Worm (Caenorhabditis elegans) whole organism, L2 larva: ENCODE measurements around the gene gst-33.

Experiments used
- R02D3.7 ChIP-seq: fragments of 150-350 bp; optimal IDR thresholded peaks from 2 replicates; lab custom pipeline; 2014; ENCODE audit warnings: missing biosample characterization, missing genetic modification characterization
- Y55F3AM.14 ChIP-seq: fragments of 200-800 bp; sonication (Bioruptor generic); optimal IDR thresholded peaks from 2 replicates; lab custom pipeline; 2018; ENCODE audit warnings: mild to moderate bottlenecking, missing genetic modification characterization, missing compliant biosample characterization
- ZK546.5 ChIP-seq: sonication (generic microtip); optimal IDR thresholded peaks from 2 replicates; lab custom pipeline; 2017; ENCODE audit warnings: missing biosample characterization, missing genetic modification characterization
- alr-1 ChIP-seq: fragments of 150-350 bp; optimal IDR thresholded peaks from 2 replicates; lab custom pipeline; 2014; ENCODE audit warnings: missing biosample characterization, missing genetic modification characterization
- aly-2 ChIP-seq: fragments of 150-350 bp; optimal IDR thresholded peaks from 2 replicates; lab custom pipeline; 2014; ENCODE audit warnings: missing biosample characterization, missing genetic modification characterization
- ama-1 ChIP-seq: fragments of 150-350 bp; optimal IDR thresholded peaks from 2 replicates; lab custom pipeline; 2018; ENCODE audit warnings: inconsistent platforms
- ceh-16 ChIP-seq: fragments of 150-350 bp; optimal IDR thresholded peaks from 2 replicates; lab custom pipeline; 2014; ENCODE audit warnings: missing biosample characterization, missing genetic modification characterization
- ceh-82 ChIP-seq: fragments of 150-350 bp; optimal IDR thresholded peaks from 2 replicates; lab custom pipeline; 2014; ENCODE audit warnings: missing biosample characterization, missing genetic modification characterization
- crh-2 ChIP-seq: sonication (generic microtip); optimal IDR thresholded peaks from 2 replicates; lab custom pipeline; 2017; ENCODE audit warnings: missing biosample characterization, missing genetic modification characterization
- egl-27 ChIP-seq: sonication (generic microtip); optimal IDR thresholded peaks from 3 replicates; lab custom pipeline; 2017; ENCODE audit warnings: missing biosample characterization, missing genetic modification reagents, missing genetic modification characterization
- elt-1 ChIP-seq: fragments of 150-350 bp; optimal IDR thresholded peaks from 2 replicates; lab custom pipeline; 2014; ENCODE audit warnings: missing biosample characterization, missing genetic modification characterization
- gmeb-1 ChIP-seq: fragments of 150-350 bp; optimal IDR thresholded peaks from 2 replicates; lab custom pipeline; 2014; ENCODE audit warnings: missing biosample characterization, missing genetic modification characterization
- lin-11 ChIP-seq: fragments of 150-350 bp; sonication (generic microtip); optimal IDR thresholded peaks from 2 replicates; lab custom pipeline; 2014; ENCODE audit warnings: missing biosample characterization, missing genetic modification characterization, inconsistent platforms, mixed read lengths
- lin-13 ChIP-seq: fragments of 150-350 bp; optimal IDR thresholded peaks from 2 replicates; lab custom pipeline; 2014; ENCODE audit warnings: missing biosample characterization, missing genetic modification reagents, missing genetic modification characterization
- lin-39 ChIP-seq: fragments of 150-350 bp; optimal IDR thresholded peaks from 2 replicates; lab custom pipeline; 2014; ENCODE audit warnings: missing biosample characterization, missing genetic modification reagents, missing genetic modification characterization
- lsy-2 ChIP-seq, 2 experiments: fragments of 150-350 bp in 1 of 2; sonication (generic microtip) in 1 of 2; optimal IDR thresholded peaks; 2 replicates each; lab custom pipeline; 2014 to 2017; ENCODE audit warnings: missing biosample characterization in 2 of 2, missing genetic modification characterization in 2 of 2
- mbf-1 ChIP-seq: sonication (generic microtip); optimal IDR thresholded peaks from 2 replicates; lab custom pipeline; 2017; ENCODE audit warnings: missing biosample characterization, missing genetic modification characterization
- mdl-1 ChIP-seq, 2 experiments: fragments of 150-350 bp in 1 of 2; sonication (generic microtip) in 1 of 2; optimal IDR thresholded peaks; 2 replicates each; lab custom pipeline; 2017; ENCODE audit warnings: missing biosample characterization in 2 of 2, missing genetic modification characterization in 2 of 2
- nhr-11 ChIP-seq: fragments of 150-350 bp; optimal IDR thresholded peaks from 2 replicates; lab custom pipeline; 2014; ENCODE audit warnings: missing biosample characterization, missing genetic modification characterization
- nhr-12 ChIP-seq: fragments of 150-350 bp; optimal IDR thresholded peaks from 2 replicates; lab custom pipeline; 2014; ENCODE audit warnings: missing biosample characterization, missing genetic modification characterization
- nhr-129 ChIP-seq: fragments of 150-350 bp; optimal IDR thresholded peaks from 2 replicates; lab custom pipeline; 2014; ENCODE audit warnings: missing biosample characterization, missing genetic modification characterization
- nhr-23 ChIP-seq: fragments of 150-350 bp; optimal IDR thresholded peaks from 2 replicates; lab custom pipeline; 2014; ENCODE audit warnings: missing biosample characterization, missing genetic modification reagents, missing genetic modification characterization
- nhr-25 ChIP-seq: fragments of 150-350 bp; sonication (generic microtip); optimal IDR thresholded peaks from 3 replicates; lab custom pipeline; 2014; ENCODE audit warnings: missing biosample characterization, missing genetic modification characterization
- nhr-77 ChIP-seq: fragments of 150-350 bp; optimal IDR thresholded peaks from 2 replicates; lab custom pipeline; 2014; ENCODE audit warnings: missing biosample characterization, missing genetic modification characterization
- sem-4 ChIP-seq: fragments of 150-350 bp; optimal IDR thresholded peaks from 2 replicates; lab custom pipeline; 2014; ENCODE audit warnings: missing biosample characterization, missing genetic modification reagents, missing genetic modification characterization
- skn-1 ChIP-seq: sonication (generic microtip); optimal IDR thresholded peaks from 2 replicates; lab custom pipeline; 2017; ENCODE audit warnings: missing biosample characterization, missing genetic modification characterization
- sma-9 ChIP-seq, 2 experiments: fragments of 150-350 bp in 1 of 2; sonication (generic microtip) in 1 of 2; optimal IDR thresholded peaks; 2 replicates each; lab custom pipeline; 2014 to 2016; ENCODE audit warnings: missing genetic modification characterization in 2 of 2, mild to moderate bottlenecking in 1 of 2, missing biosample characterization in 1 of 2, missing compliant biosample characterization in 1 of 2, missing genetic modification reagents in 1 of 2, moderate library complexity in 1 of 2
- snpc-4 ChIP-seq: fragments of 150-350 bp; optimal IDR thresholded peaks from 2 replicates; lab custom pipeline; 2014; ENCODE audit warnings: missing biosample characterization, missing genetic modification characterization
- unc-55 ChIP-seq: fragments of 150-350 bp; sonication (generic microtip); optimal IDR thresholded peaks from 3 replicates; lab custom pipeline; 2014; ENCODE audit warnings: missing biosample characterization, missing genetic modification reagents, missing genetic modification characterization
- zag-1 ChIP-seq: fragments of 150-350 bp; optimal IDR thresholded peaks from 2 replicates; lab custom pipeline; 2014; ENCODE audit warnings: missing biosample characterization, missing genetic modification characterization
- ztf-11 ChIP-seq: sonication (generic microtip); optimal IDR thresholded peaks from 2 replicates; lab custom pipeline; 2017; ENCODE audit warnings: missing biosample characterization, missing genetic modification characterization
- ztf-4 ChIP-seq: fragments of 150-350 bp; optimal IDR thresholded peaks from 2 replicates; lab custom pipeline; 2014; ENCODE audit warnings: missing biosample characterization, missing genetic modification characterization

gst-33 gene

ce11 chrV:3452489-3452888, 15.9 kb downstream of the gst-33 start:
- TF ChIP-seq nhr-77 = no peak
- no peak for TF ChIP-seq lin-13 (GFP tag; lab: Kevin White, UChicago)
- TF ChIP-seq sem-4 = no peak
- no peak for TF ChIP-seq sma-9 (GFP tag; optimal IDR thresholded peaks at IDR 0.05; lab: Kevin White, UChicago)
- TF ChIP-seq sma-9 (tag; optimal IDR thresholded peaks at IDR 0.05; lab: Kevin White, UChicago) = no peak
- TF ChIP-seq ceh-16 (tag; lab: Kevin White, UChicago) = no peak
- TF ChIP-seq R02D3.7 (tag; lab: Kevin White, UChicago) = no peak
- no peak for TF ChIP-seq zag-1 (tag; lab: Kevin White, UChicago)
- no peak for TF ChIP-seq crh-2 (tag; lab: Kevin White, UChicago)
- TF ChIP-seq lsy-2 (tag; optimal IDR thresholded peaks at IDR 0.05; lab: Kevin White, UChicago) = no peak
- TF ChIP-seq nhr-23 (tag; lab: Kevin White, UChicago) = no peak
- TF ChIP-seq Y55F3AM.14 (GFP tag; lab: Kevin White, UChicago) = no peak
- TF ChIP-seq nhr-12 = no peak

- no peak for TF ChIP-seq skn-1
- no peak for TF ChIP-seq sma-9 (GFP tag; optimal IDR thresholded peaks at IDR 0.05; lab: Kevin White, UChicago)
- TF ChIP-seq sma-9 (tag; optimal IDR thresholded peaks at IDR 0.05; lab: Kevin White, UChicago) = no peak
- TF ChIP-seq R02D3.7 (tag; lab: Kevin White, UChicago) = no peak
- no peak for TF ChIP-seq nhr-12
- TF ChIP-seq nhr-11 (tag; lab: Kevin White, UChicago) = no peak
- no peak for TF ChIP-seq gmeb-1 (tag; lab: Kevin White, UChicago)
- TF ChIP-seq nhr-129 = no peak
- no peak for TF ChIP-seq elt-1
- no peak for TF ChIP-seq ztf-11 (tag; lab: Kevin White, UChicago)
- no peak for TF ChIP-seq ztf-4 (tag; lab: Kevin White, UChicago)
- no peak for TF ChIP-seq lsy-2 (tag; optimal IDR thresholded peaks at IDR 0.05; lab: Kevin White, UChicago)
- no peak for TF ChIP-seq alr-1
These were observed 16.7 kb downstream of the gst-33 start for ce11 chrV:3451646-3452045.

ce11 chrV:3450351-3450750, 18.0 kb downstream of the gst-33 start:
- no peak for TF ChIP-seq nhr-129
- no peak for TF ChIP-seq ama-1 (lab: Kevin White, UChicago)
- TF ChIP-seq lin-39 (tag; lab: Kevin White, UChicago) = no peak
- TF ChIP-seq mdl-1 (tag; optimal IDR thresholded peaks at IDR 0.05; lab: Kevin White, UChicago) = no peak

ce11 chrV:3449810-3450209, 18.6 kb downstream of the gst-33 start:
- TF ChIP-seq snpc-4 = no peak
- no peak for TF ChIP-seq sma-9 (GFP tag; optimal IDR thresholded peaks at IDR 0.05; lab: Kevin White, UChicago)
- no peak for TF ChIP-seq sma-9 (tag; optimal IDR thresholded peaks at IDR 0.05; lab: Kevin White, UChicago)
- no peak for TF ChIP-seq ceh-16 (tag; lab: Kevin White, UChicago)
- TF ChIP-seq nhr-25 (tag; lab: Kevin White, UChicago) = no peak
- no peak for TF ChIP-seq ceh-82 (tag; lab: Kevin White, UChicago)
- no peak for TF ChIP-seq ztf-4 (tag; lab: Kevin White, UChicago)

- no peak for TF ChIP-seq ZK546.5 (tag; lab: Kevin White, UChicago)
- no peak for TF ChIP-seq lsy-2 (tag; optimal IDR thresholded peaks at IDR 0.05; lab: Kevin White, UChicago)
- TF ChIP-seq nhr-12 = no peak
- no peak for TF ChIP-seq crh-2 (tag; lab: Kevin White, UChicago)
- no peak for TF ChIP-seq egl-27
- no peak for TF ChIP-seq Y55F3AM.14 (GFP tag; lab: Kevin White, UChicago)
- no peak for TF ChIP-seq lin-11 (tag; lab: Kevin White, UChicago)
- TF ChIP-seq sem-4 = no peak
- TF ChIP-seq alr-1 = no peak
- no peak for TF ChIP-seq zag-1 (tag; lab: Kevin White, UChicago)
- TF ChIP-seq snpc-4 = no peak
- TF ChIP-seq mbf-1 (tag; lab: Kevin White, UChicago) = no peak
- TF ChIP-seq ceh-82 (tag; lab: Kevin White, UChicago) = no peak
- TF ChIP-seq ztf-4 (tag; lab: Kevin White, UChicago) = no peak
- no peak for TF ChIP-seq ama-1 (lab: Kevin White, UChicago)
- TF ChIP-seq unc-55 = no peak
- no peak for TF ChIP-seq aly-2 (tag; lab: Kevin White, UChicago)
- TF ChIP-seq, all 48 proteins: peak for 0
These were observed 23.1 kb downstream of the gst-33 start for ce11 chrV:3445090-3445832.
